Worm (Caenorhabditis elegans) whole organism, L3 larva: ENCODE data around the gene dod-22.

ENCODE experiments used
- R02D3.7 ChIP-seq: fragments of 150-350 bp; optimal IDR thresholded peaks from 2 replicates; lab custom pipeline; 2014; ENCODE audit warnings: missing biosample characterization, missing genetic modification characterization
- ZK546.5 ChIP-seq: sonication (generic microtip); optimal IDR thresholded peaks from 2 replicates; lab custom pipeline; 2017; ENCODE audit warnings: missing biosample characterization, missing genetic modification characterization
- aly-2 ChIP-seq: fragments of 150-350 bp; optimal IDR thresholded peaks from 2 replicates; lab custom pipeline; 2014; ENCODE audit warnings: missing biosample characterization, missing genetic modification characterization
- ama-1 ChIP-seq: fragments of 150-350 bp; optimal IDR thresholded peaks from 2 replicates; lab custom pipeline; 2018
- ceh-28 ChIP-seq: fragments of 150-350 bp; optimal IDR thresholded peaks from 2 replicates; lab custom pipeline; 2014; ENCODE audit warnings: missing biosample characterization, missing genetic modification reagents, missing genetic modification characterization
- ceh-82 ChIP-seq: fragments of 150-350 bp; optimal IDR thresholded peaks from 2 replicates; lab custom pipeline; 2014; ENCODE audit warnings: missing biosample characterization, missing genetic modification characterization
- ceh-9 ChIP-seq: sonication (generic microtip); optimal IDR thresholded peaks from 2 replicates; lab custom pipeline; 2018; ENCODE audit warnings: missing biosample characterization, missing genetic modification characterization
- daf-12 ChIP-seq: fragments of 150-350 bp; optimal IDR thresholded peaks from 2 replicates; lab custom pipeline; 2014; ENCODE audit warnings: missing biosample characterization, missing genetic modification reagents, missing genetic modification characterization
- egl-5 ChIP-seq: fragments of 150-350 bp; optimal IDR thresholded peaks from 2 replicates; lab custom pipeline; 2017; ENCODE audit warnings: missing biosample characterization, missing genetic modification reagents, missing genetic modification characterization, inconsistent platforms
- elt-1 ChIP-seq: fragments of 150-350 bp; optimal IDR thresholded peaks from 2 replicates; lab custom pipeline; 2014; ENCODE audit warnings: missing biosample characterization, missing genetic modification characterization
- elt-2 ChIP-seq: sonication (generic microtip); optimal IDR thresholded peaks from 2 replicates; lab custom pipeline; 2016; ENCODE audit warnings: missing genetic modification reagents, mild to moderate bottlenecking, missing genetic modification characterization, missing compliant biosample characterization
- eor-1 ChIP-seq, 2 experiments: fragments of 150-350 bp; optimal IDR thresholded peaks; 2 replicates each; lab custom pipeline; 2014 to 2018; ENCODE audit warnings: missing biosample characterization in 2 of 2, missing genetic modification characterization in 2 of 2
- fkh-10 ChIP-seq: sonication (generic microtip); optimal IDR thresholded peaks from 2 replicates; lab custom pipeline; 2017; ENCODE audit warnings: missing biosample characterization, missing genetic modification reagents, missing genetic modification characterization
- fkh-2 ChIP-seq: fragments of 150-350 bp; optimal IDR thresholded peaks from 2 replicates; lab custom pipeline; 2014; ENCODE audit warnings: missing biosample characterization, missing genetic modification reagents, missing genetic modification characterization
- hmg-11 ChIP-seq: sonication (generic microtip); optimal IDR thresholded peaks from 2 replicates; lab custom pipeline; 2016; ENCODE audit warnings: missing genetic modification characterization, missing compliant biosample characterization
- lin-15B ChIP-seq: fragments of 150-350 bp; optimal IDR thresholded peaks from 2 replicates; lab custom pipeline; 2014; ENCODE audit warnings: missing biosample characterization, missing genetic modification characterization
- lin-39 ChIP-seq: fragments of 150-350 bp; optimal IDR thresholded peaks from 2 replicates; lab custom pipeline; 2018; ENCODE audit warnings: missing biosample characterization, missing genetic modification reagents, missing genetic modification characterization
- mml-1 ChIP-seq: fragments of 150-350 bp; sonication (generic microtip); optimal IDR thresholded peaks from 3 replicates; lab custom pipeline; 2014; ENCODE audit warnings: missing biosample characterization, missing genetic modification characterization
- nfya-1 ChIP-seq: sonication (generic microtip); optimal IDR thresholded peaks from 2 replicates; lab custom pipeline; 2017; ENCODE audit warnings: missing genetic modification characterization, mild to moderate bottlenecking, missing compliant biosample characterization, antibody characterized with exemption, moderate library complexity; ENCODE audit not compliant: insufficient read depth
- nhr-11 ChIP-seq: fragments of 150-350 bp; optimal IDR thresholded peaks from 2 replicates; lab custom pipeline; 2014; ENCODE audit warnings: missing biosample characterization, missing genetic modification characterization
- nhr-12 ChIP-seq: fragments of 150-350 bp; optimal IDR thresholded peaks from 2 replicates; lab custom pipeline; 2014; ENCODE audit warnings: missing biosample characterization, missing genetic modification characterization
- nhr-23 ChIP-seq: fragments of 150-350 bp; optimal IDR thresholded peaks from 2 replicates; lab custom pipeline; 2014; ENCODE audit warnings: missing biosample characterization, missing genetic modification reagents, missing genetic modification characterization
- nhr-25 ChIP-seq: sonication (generic microtip); optimal IDR thresholded peaks from 2 replicates; lab custom pipeline; 2017; ENCODE audit warnings: missing biosample characterization, missing genetic modification characterization
- nhr-76 ChIP-seq: fragments of 150-350 bp; sonication (generic microtip); optimal IDR thresholded peaks from 5 replicates; lab custom pipeline; 2014; ENCODE audit warnings: missing biosample characterization, missing genetic modification characterization
- nhr-77 ChIP-seq: fragments of 150-350 bp; optimal IDR thresholded peaks from 2 replicates; lab custom pipeline; 2014; ENCODE audit warnings: missing biosample characterization, missing genetic modification characterization
- pqm-1 ChIP-seq: fragments of 150-350 bp; optimal IDR thresholded peaks from 2 replicates; lab custom pipeline; 2017; ENCODE audit warnings: missing biosample characterization, missing genetic modification characterization, inconsistent platforms
- sea-2 ChIP-seq: fragments of 150-350 bp; sonication (generic microtip); optimal IDR thresholded peaks from 4 replicates; lab custom pipeline; 2014; ENCODE audit warnings: missing biosample characterization, missing genetic modification reagents, missing genetic modification characterization
- skn-1 ChIP-seq: fragments of 150-350 bp; optimal IDR thresholded peaks from 2 replicates; lab custom pipeline; 2014; ENCODE audit warnings: missing biosample characterization, missing genetic modification characterization
- snpc-4 ChIP-seq: fragments of 150-350 bp; optimal IDR thresholded peaks from 2 replicates; lab custom pipeline; 2014; ENCODE audit warnings: missing biosample characterization, missing genetic modification characterization
- tbx-2 ChIP-seq: sonication (generic microtip); optimal IDR thresholded peaks from 2 replicates; lab custom pipeline; 2016; ENCODE audit warnings: mild to moderate bottlenecking, missing genetic modification characterization, missing compliant biosample characterization
- unc-39 ChIP-seq: sonication (generic microtip); optimal IDR thresholded peaks from 4 replicates; lab custom pipeline; 2017; ENCODE audit warnings: missing biosample characterization, missing genetic modification characterization
- unc-62 ChIP-seq: fragments of 150-350 bp; sonication (generic microtip); optimal IDR thresholded peaks from 4 replicates; lab custom pipeline; 2014; ENCODE audit warnings: missing biosample characterization, missing genetic modification reagents, missing genetic modification characterization
- ztf-11 ChIP-seq: fragments of 150-350 bp; optimal IDR thresholded peaks from 2 replicates; lab custom pipeline; 2014; ENCODE audit warnings: missing biosample characterization, missing genetic modification characterization
- ztf-4 ChIP-seq: fragments of 150-350 bp; optimal IDR thresholded peaks from 2 replicates; lab custom pipeline; 2014; ENCODE audit warnings: missing biosample characterization, missing genetic modification characterization

The dod-22 gene

ce11 chrIV:12965074-12965473, at the start of gene dod-22:
Gene dod-22, plus strand, starts transcription at chrIV:12965374.
- TF ChIP-seq ceh-9 (no peak), tbx-2 (tag; lab: Kevin White, UChicago) (no peak), eor-1 (tag; optimal IDR thresholded peaks at IDR 0.05; lab: Kevin White, UChicago) (no peak), fkh-2 (tag; lab: Kevin White, UChicago) (no peak), ztf-4 (tag; lab: Kevin White, UChicago) (no peak), unc-62 (GFP tag; lab: Kevin White, UChicago) (no peak)

- TF ChIP-seq sea-2 (GFP tag; lab: Kevin White, UChicago): no peak
- TF ChIP-seq fkh-10 (GFP tag; lab: Kevin White, UChicago): no peak
- no peak for TF ChIP-seq snpc-4
- no peak for TF ChIP-seq elt-2 (tag; lab: Kevin White, UChicago)
- TF ChIP-seq ceh-28: no peak
- TF ChIP-seq skn-1: no peak
- TF ChIP-seq ZK546.5 (tag; lab: Kevin White, UChicago): no peak
- no peak for TF ChIP-seq ztf-11
- no peak for TF ChIP-seq elt-1
- no peak for TF ChIP-seq nhr-23 (tag; lab: Kevin White, UChicago)
- TF ChIP-seq ztf-4 (tag; lab: Kevin White, UChicago): no peak
- no peak for TF ChIP-seq nhr-25 (tag; lab: Kevin White, UChicago)
- no peak for TF ChIP-seq egl-5 (tag; lab: Kevin White, UChicago)
- no peak for TF ChIP-seq mml-1 (tag; lab: Kevin White, UChicago)
- no peak for TF ChIP-seq nfya-1
- no peak for TF ChIP-seq nhr-12 (tag; lab: Kevin White, UChicago)
Observed at ce11 chrIV:12915479-12915878, 49.7 kb upstream of the dod-22 start, which contains the start of gene srz-15. Gene srz-15, plus strand, starts transcription at chrIV:12915779.

- TF ChIP-seq daf-12: no peak
- TF ChIP-seq lin-39: no peak
- TF ChIP-seq lin-15B (tag; lab: Kevin White, UChicago): no peak
- TF ChIP-seq hmg-11 (tag; lab: Kevin White, UChicago): no peak
- no peak for TF ChIP-seq unc-39 (tag; lab: Kevin White, UChicago)
- TF ChIP-seq ztf-11: no peak
- TF ChIP-seq elt-2 (tag; lab: Kevin White, UChicago): no peak
Observed at ce11 chrIV:12918256-12918655, 46.9 kb upstream of the dod-22 start, which contains the start of gene C32H11.3. Gene C32H11.3, plus strand, starts transcription at chrIV:12918556.

ce11 chrIV:12920553-12920952, 44.6 kb upstream of the dod-22 start:
- TF ChIP-seq nhr-76 (tag; lab: Kevin White, UChicago) (no peak), R02D3.7 (tag; lab: Kevin White, UChicago) (no peak), pqm-1 (peak; percentile 52), skn-1 (peak; percentile 33), unc-39 (tag; lab: Kevin White, UChicago) (no peak)
- TF ChIP-seq, all 47 proteins: peak for 2

ce11 chrIV:12921027-12921426, 44.1 kb upstream of the dod-22 start, which contains the start of gene C32H11.4:
Gene C32H11.4, plus strand, starts transcription at chrIV:12921264.
- no peak for TF ChIP-seq nhr-77
- no peak for TF ChIP-seq fkh-2 (tag; lab: Kevin White, UChicago)
- no peak for TF ChIP-seq nhr-25 (tag; lab: Kevin White, UChicago)
- no peak for TF ChIP-seq daf-12
- no peak for TF ChIP-seq ama-1
- no peak for TF ChIP-seq aly-2 (tag; lab: Kevin White, UChicago)
- no peak for TF ChIP-seq unc-39 (tag; lab: Kevin White, UChicago)
- no peak for TF ChIP-seq ZK546.5 (tag; lab: Kevin White, UChicago)
- TF ChIP-seq skn-1: no peak
- TF ChIP-seq ceh-82: no peak
- no peak for TF ChIP-seq snpc-4
- TF ChIP-seq hmg-11 (tag; lab: Kevin White, UChicago): no peak
- TF ChIP-seq pqm-1: peak; percentile 69
- no peak for TF ChIP-seq R02D3.7 (tag; lab: Kevin White, UChicago)
- no peak for TF ChIP-seq ceh-9
- peak; percentile 85 for TF ChIP-seq elt-2 (tag; lab: Kevin White, UChicago)
- no peak for TF ChIP-seq nhr-11
- TF ChIP-seq egl-5 (tag; lab: Kevin White, UChicago): no peak
